Worm (Caenorhabditis elegans) whole organism, young adult: Measurements from ENCODE around the gene C08G9.1.
A peak's percentile ranks its signal among the peaks of the same experiment; 100 is the strongest.

Experiments
- B0336.3 ChIP-seq: fragments of 200-800 bp; sonication (Bioruptor generic); IDR thresholded peaks from 2 replicates; pipeline ENCODE4 v1.3.6; 2022; ENCODE audit warnings: missing genetic modification characterization, missing compliant biosample characterization
- C06A6.2 ChIP-seq: fragments of 200-800 bp; sonication (Bioruptor generic); conservative IDR thresholded peaks from 2 replicates; pipeline ENCODE4 v1.3.6; 2022; ENCODE audit warnings: missing genetic modification characterization, missing compliant biosample characterization
- D2030.7 ChIP-seq: fragments of 200-800 bp; sonication (Bioruptor generic); IDR thresholded peaks from 2 replicates; pipeline ENCODE4 v1.3.6; 2022; ENCODE audit warnings: missing genetic modification reagents, missing genetic modification characterization, missing compliant biosample characterization
- F10E7.11 ChIP-seq: sonication (generic microtip); optimal IDR thresholded peaks from 2 replicates; lab custom pipeline; 2017; ENCODE audit warnings: mild to moderate bottlenecking, missing genetic modification characterization, moderate library complexity, missing compliant biosample characterization
- F33H1.4 ChIP-seq: fragments of 200-800 bp; sonication (Bioruptor generic); IDR thresholded peaks from 2 replicates; pipeline ENCODE4 v1.3.6; 2022; ENCODE audit warnings: missing genetic modification reagents, missing genetic modification characterization, missing compliant biosample characterization
- Y79H2A.3 ChIP-seq: fragments of 200-800 bp; sonication (Bioruptor generic); conservative IDR thresholded peaks from 2 replicates; pipeline ENCODE4 v1.3.6; 2022; ENCODE audit warnings: missing genetic modification reagents, missing genetic modification characterization, missing compliant biosample characterization
- akir-1 ChIP-seq: fragments of 200-800 bp; sonication (Bioruptor generic); optimal IDR thresholded peaks from 2 replicates; lab custom pipeline; 2018; ENCODE audit warnings: mild to moderate bottlenecking, missing genetic modification characterization, moderate library complexity, missing compliant biosample characterization
- athp-1 ChIP-seq: sonication (generic microtip); optimal IDR thresholded peaks from 2 replicates; lab custom pipeline; 2017; ENCODE audit warnings: mild to moderate bottlenecking, missing genetic modification characterization, missing compliant biosample characterization
- cebp-1 ChIP-seq, 2 experiments: fragments of 200-800 bp in 1 of 2; sonication (Bioruptor generic) in 1 of 2; sonication (generic microtip) in 1 of 2; IDR thresholded peaks in 1 of 2; optimal IDR thresholded peaks in 1 of 2; 2 replicates each; pipeline versions ENCODE4 v1.3.6 to Lab custom; 2017 to 2022; ENCODE audit warnings: missing compliant biosample characterization in 2 of 2, missing genetic modification characterization in 2 of 2, mild to moderate bottlenecking in 1 of 2, missing genetic modification reagents in 1 of 2, moderate library complexity in 1 of 2
- cebp-2 ChIP-seq: fragments of 200-800 bp; sonication (Bioruptor generic); IDR thresholded peaks from 2 replicates; pipeline ENCODE4 v1.3.6; 2022; ENCODE audit warnings: missing genetic modification characterization, missing compliant biosample characterization
- ceh-40 ChIP-seq: fragments of 200-800 bp; sonication (Bioruptor generic); IDR thresholded peaks from 2 replicates; pipeline ENCODE4 v1.3.6; 2022; ENCODE audit warnings: missing genetic modification characterization, missing compliant biosample characterization
- ceh-58 ChIP-seq: fragments of 200-800 bp; sonication (Bioruptor generic); IDR thresholded peaks from 2 replicates; pipeline ENCODE4 v1.3.6; 2022; ENCODE audit warnings: missing genetic modification characterization, missing compliant biosample characterization
- ceh-91 ChIP-seq: fragments of 200-800 bp; sonication (Bioruptor generic); IDR thresholded peaks from 2 replicates; pipeline ENCODE4 v1.3.6; 2022; ENCODE audit warnings: missing genetic modification reagents, missing genetic modification characterization, missing compliant biosample characterization
- chd-7 ChIP-seq: sonication (generic microtip); optimal IDR thresholded peaks from 2 replicates; lab custom pipeline; 2016; ENCODE audit warnings: mild to moderate bottlenecking, missing genetic modification characterization, moderate library complexity, missing compliant biosample characterization
- egl-18 ChIP-seq: fragments of 200-800 bp; sonication (Bioruptor generic); IDR thresholded peaks from 2 replicates; pipeline ENCODE4 v1.3.6; 2022; ENCODE audit warnings: missing genetic modification reagents, missing genetic modification characterization, missing compliant biosample characterization
- him-1 ChIP-seq: sonication (generic microtip); optimal IDR thresholded peaks from 2 replicates; lab custom pipeline; 2016; ENCODE audit warnings: missing genotype, missing genetic modification reagents, missing genetic modification characterization, missing compliant biosample characterization
- hrde-1 ChIP-seq: sonication (generic microtip); optimal IDR thresholded peaks from 2 replicates; lab custom pipeline; 2016; ENCODE audit warnings: missing genetic modification characterization, mild to moderate bottlenecking, missing compliant biosample characterization, moderate library complexity, missing genotype, missing genetic modification reagents, borderline replicate concordance
- let-526 ChIP-seq: fragments of 200-800 bp; sonication (Bioruptor generic); IDR thresholded peaks from 2 replicates; pipeline ENCODE4 v1.3.6; 2022; ENCODE audit warnings: missing genetic modification reagents, missing genetic modification characterization, missing compliant biosample characterization
- lin-54 ChIP-seq: fragments of 200-800 bp; sonication (Bioruptor generic); optimal IDR thresholded peaks from 2 replicates; lab custom pipeline; 2018; ENCODE audit warnings: mild to moderate bottlenecking, missing genetic modification characterization, missing compliant biosample characterization
- lir-1 ChIP-seq: fragments of 200-800 bp; sonication (Bioruptor generic); conservative IDR thresholded peaks from 2 replicates; pipeline ENCODE4 v1.3.6; 2022; ENCODE audit warnings: missing genetic modification reagents, missing genetic modification characterization, missing compliant biosample characterization
- lsl-1 ChIP-seq: fragments of 200-800 bp; sonication (Bioruptor generic); optimal IDR thresholded peaks from 2 replicates; lab custom pipeline; 2018; ENCODE audit warnings: mild to moderate bottlenecking, missing genetic modification characterization, moderate library complexity, missing compliant biosample characterization
- mxl-1 ChIP-seq: sonication (generic microtip); optimal IDR thresholded peaks from 2 replicates; lab custom pipeline; 2016; ENCODE audit warnings: missing genetic modification characterization, missing compliant biosample characterization
- nhr-80 ChIP-seq: sonication (generic microtip); optimal IDR thresholded peaks from 2 replicates; lab custom pipeline; 2016; ENCODE audit warnings: missing genetic modification characterization, missing compliant biosample characterization
- pbrm-1 ChIP-seq: fragments of 200-800 bp; sonication (Bioruptor generic); IDR thresholded peaks from 2 replicates; pipeline ENCODE4 v1.3.6; 2022; ENCODE audit warnings: missing genetic modification reagents, missing genetic modification characterization, missing compliant biosample characterization
- rcor-1 ChIP-seq: fragments of 200-800 bp; sonication (Bioruptor generic); IDR thresholded peaks from 2 replicates; pipeline ENCODE4 v1.3.6; 2022; ENCODE audit warnings: missing genetic modification reagents, missing genetic modification characterization, missing compliant biosample characterization
- rpc-1 ChIP-seq, 2 experiments: fragments of 150-350 bp in 1 of 2; sonication (generic microtip) in 1 of 2; optimal IDR thresholded peaks; 2 replicates each; lab custom pipeline; 2014 to 2018; ENCODE audit warnings: missing biosample characterization in 1 of 2, missing genetic modification characterization in 1 of 2, missing genetic modification reagents in 1 of 2, missing genotype in 1 of 2
- snpc-1.3 ChIP-seq: sonication (generic microtip); optimal IDR thresholded peaks from 2 replicates; lab custom pipeline; 2017; ENCODE audit warnings: missing genetic modification characterization, mild to moderate bottlenecking, missing compliant biosample characterization, antibody characterized with exemption, moderate library complexity, missing genotype, missing genetic modification reagents; ENCODE audit not compliant: insufficient read depth
- tlf-1 ChIP-seq: fragments of 200-800 bp; sonication (Bioruptor generic); optimal IDR thresholded peaks from 2 replicates; lab custom pipeline; 2018; ENCODE audit warnings: mild to moderate bottlenecking, missing genetic modification characterization, missing compliant biosample characterization
- unc-62 ChIP-seq: fragments of 150-350 bp; optimal IDR thresholded peaks from 2 replicates; lab custom pipeline; 2014; ENCODE audit warnings: missing biosample characterization, missing genetic modification reagents, missing genetic modification characterization
- zim-3 ChIP-seq: sonication (generic microtip); optimal IDR thresholded peaks from 2 replicates; lab custom pipeline; 2017; ENCODE audit warnings: mild to moderate bottlenecking, missing genetic modification characterization, moderate library complexity, missing compliant biosample characterization
- ztf-18 ChIP-seq: sonication (generic microtip); optimal IDR thresholded peaks from 2 replicates; lab custom pipeline; 2016; ENCODE audit warnings: missing genotype, mild to moderate bottlenecking, missing genetic modification characterization, missing compliant biosample characterization
- ztf-22 ChIP-seq: fragments of 200-800 bp; sonication (Bioruptor generic); optimal IDR thresholded peaks from 2 replicates; lab custom pipeline; 2018; ENCODE audit warnings: mild to moderate bottlenecking, missing genetic modification characterization, moderate library complexity, missing compliant biosample characterization

C08G9.1 gene

ce11 chrIV:7679120-7679519 is 20.6 kb downstream of the C08G9.1 start:
- TF ChIP-seq F10E7.11 (tag; lab: Kevin White, UChicago): no peak
- no peak for TF ChIP-seq Y79H2A.3 (GFP tag; lab: Robert Waterston, UW)
- no peak for TF ChIP-seq egl-18 (GFP tag; lab: Robert Waterston, UW)
- peak; percentile 61 for TF ChIP-seq nhr-80 (tag; lab: Kevin White, UChicago)
- no peak for TF ChIP-seq ztf-18 (tag; lab: Kevin White, UChicago)

ce11 chrIV:7689326-7689725 is 30.8 kb downstream of the C08G9.1 start:
- TF ChIP-seq D2030.7 (GFP tag; lab: Robert Waterston, UW) (no peak), pbrm-1 (GFP tag; lab: Robert Waterston, UW) (no peak), F10E7.11 (tag; lab: Kevin White, UChicago) (no peak), tlf-1 (no peak), cebp-2 (GFP tag; lab: Robert Waterston, UW) (no peak), ceh-58 (no peak), him-1 (no peak), nhr-80 (tag; lab: Kevin White, UChicago) (peak; percentile 46), mxl-1 (tag; lab: Kevin White, UChicago) (no peak)
- TF ChIP-seq, all 124 proteins: peak for 1

- TF ChIP-seq F33H1.4 (no peak), snpc-1.3 (tag; lab: Kevin White, UChicago) (no peak), hrde-1 (tag; lab: Kevin White, UChicago) (no peak), chd-7 (tag; lab: Kevin White, UChicago) (no peak), let-526 (GFP tag; lab: Robert Waterston, UW) (no peak), unc-62 (GFP tag; lab: Kevin White, UChicago) (no peak), rpc-1 (optimal IDR thresholded peaks at IDR 0.05; lab: Kevin White, UChicago) (no peak), rpc-1 (tag; optimal IDR thresholded peaks at IDR 0.05; lab: Kevin White, UChicago) (no peak), rcor-1 (GFP tag; lab: Robert Waterston, UW) (no peak), B0336.3 (GFP tag; lab: Robert Waterston, UW) (no peak)
Observed at ce11 chrIV:7692451-7692850, 33.9 kb downstream of the C08G9.1 start.

- TF ChIP-seq lin-54: no peak
- no peak for TF ChIP-seq C06A6.2
- no peak for TF ChIP-seq cebp-1 (GFP tag; IDR thresholded peaks at IDR 0.05; lab: Robert Waterston, UW)
- TF ChIP-seq cebp-1 (tag; optimal IDR thresholded peaks at IDR 0.05; lab: Kevin White, UChicago): no peak
- TF ChIP-seq ztf-22 (GFP tag; lab: Kevin White, UChicago): no peak
- no peak for TF ChIP-seq lir-1
- TF ChIP-seq lsl-1 (GFP tag; lab: Kevin White, UChicago): no peak
- TF ChIP-seq akir-1 (GFP tag; lab: Kevin White, UChicago): no peak
- TF ChIP-seq, all 124 proteins: peak for 0
Observed at ce11 chrIV:7698320-7698719, 39.8 kb downstream of the C08G9.1 start, which contains the start of gene flp-13. TSS of gene flp-13 (minus strand) at chrIV:7698420.

ce11 chrIV:7706805-7707204 is 48.2 kb downstream of the C08G9.1 start, which contains the start of gene F33D4.4:
TSS of gene F33D4.4 (minus strand) at chrIV:7706905.
- TF ChIP-seq athp-1 (tag; lab: Kevin White, UChicago) (no peak), ceh-40 (GFP tag; lab: Robert Waterston, UW) (no peak), snpc-1.3 (tag; lab: Kevin White, UChicago) (no peak), ceh-91 (GFP tag; lab: Robert Waterston, UW) (no peak), nhr-80 (tag; lab: Kevin White, UChicago) (no peak), zim-3 (tag; lab: Kevin White, UChicago) (no peak), ceh-58 (no peak), ztf-22 (GFP tag; lab: Kevin White, UChicago) (no peak)
